Fruit fly (Drosophila melanogaster) Kc167 (cell line): Measurements from ENCODE around the gene CG11438.

Experiments used
- Myc ChIP-seq: fragments of >200 bp; optimal IDR thresholded peaks from 2 replicates; lab custom pipeline; 2017; ENCODE audit warnings: missing external identifiers
- Sin3A ChIP-seq: fragments of >200 bp; optimal IDR thresholded peaks from 2 replicates; lab custom pipeline; 2018; ENCODE audit warnings: missing external identifiers
- h ChIP-seq: fragments of >200 bp; optimal IDR thresholded peaks from 3 replicates; lab custom pipeline; 2018; ENCODE audit warnings: missing external identifiers
- insv ChIP-seq: fragments of >200 bp; optimal IDR thresholded peaks from 3 replicates; lab custom pipeline; 2018; ENCODE audit warnings: missing external identifiers
- psq ChIP-seq: fragments of >200 bp; optimal IDR thresholded peaks from 2 replicates; lab custom pipeline; 2017; ENCODE audit warnings: missing external identifiers
- ttk ChIP-seq: sonication (Bioruptor generic); optimal IDR thresholded peaks from 2 replicates; lab custom pipeline; 2017; ENCODE audit warnings: missing external identifiers

Gene CG11438

DNA sequence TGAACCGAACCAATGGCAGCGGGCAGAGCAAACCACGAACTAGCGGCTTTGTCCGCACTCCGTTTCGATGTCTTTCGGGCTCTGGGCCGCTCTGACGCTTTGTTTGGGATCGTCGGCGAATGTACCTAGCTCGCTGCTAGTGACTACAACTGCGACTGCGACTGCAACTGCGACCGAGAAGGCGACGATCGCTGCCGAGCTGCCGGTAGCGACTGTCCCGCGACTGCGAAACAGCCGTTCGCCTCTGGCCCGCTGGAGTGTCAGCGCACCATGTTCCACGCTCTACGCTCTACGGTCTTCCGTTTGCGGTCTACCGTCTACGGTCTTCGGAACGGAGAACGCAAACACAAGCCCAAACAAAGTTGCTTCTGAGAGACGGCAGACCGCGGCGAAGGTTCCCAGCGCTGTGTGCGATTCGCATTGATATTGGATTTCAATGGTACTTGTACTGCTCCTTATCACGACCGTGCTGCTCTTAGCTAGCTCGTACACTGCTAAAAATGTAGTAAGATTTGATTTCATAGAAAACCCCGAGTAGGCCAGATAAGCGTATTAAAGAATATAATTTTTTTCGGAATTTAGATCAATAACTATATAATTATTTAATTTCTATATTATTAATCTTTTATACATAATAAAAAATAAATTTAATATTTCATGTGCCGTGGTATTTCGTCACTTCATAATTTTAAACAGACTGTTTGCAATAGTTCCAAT is 4.3 kb upstream of the CG11438 start, which contains the start of gene laza:
laza (minus strand) TSS at position 214 of the 717 bp plus-strand sequence.
- TF ChIP-seq ttk (lab: Kevin White, UChicago): no peak
- no peak for TF ChIP-seq h (lab: Kevin White, UChicago)
- no peak for TF ChIP-seq psq (lab: Kevin White, UChicago)
- TF ChIP-seq Myc (lab: Kevin White, UChicago): no peak
- TF ChIP-seq insv: no peak
- TF ChIP-seq Sin3A (lab: Kevin White, UChicago): no peak

DNA sequence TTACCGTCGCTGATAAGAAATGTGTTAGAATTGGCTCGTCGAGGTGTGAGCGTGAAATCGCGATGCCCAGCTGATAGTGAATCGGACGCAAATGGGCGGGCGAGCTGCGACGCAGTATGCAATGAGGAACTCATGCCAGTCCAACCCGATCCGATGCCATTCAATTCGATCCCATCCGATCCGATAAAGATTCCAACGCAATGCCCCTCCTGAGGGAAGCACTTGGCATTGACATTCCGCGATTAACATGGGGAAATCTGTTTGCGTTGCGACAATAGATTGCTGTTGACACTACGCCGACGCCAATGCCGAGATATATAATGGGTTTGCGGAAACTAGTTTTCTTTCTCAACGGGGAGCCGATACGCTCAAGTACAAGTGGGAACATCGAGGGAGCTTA is 2.0 kb upstream of the CG11438 start:
- TF ChIP-seq insv (no peak), ttk (lab: Kevin White, UChicago) (no peak), Sin3A (lab: Kevin White, UChicago) (no peak), h (lab: Kevin White, UChicago) (no peak), psq (lab: Kevin White, UChicago) (no peak), Myc (lab: Kevin White, UChicago) (no peak)

DNA sequence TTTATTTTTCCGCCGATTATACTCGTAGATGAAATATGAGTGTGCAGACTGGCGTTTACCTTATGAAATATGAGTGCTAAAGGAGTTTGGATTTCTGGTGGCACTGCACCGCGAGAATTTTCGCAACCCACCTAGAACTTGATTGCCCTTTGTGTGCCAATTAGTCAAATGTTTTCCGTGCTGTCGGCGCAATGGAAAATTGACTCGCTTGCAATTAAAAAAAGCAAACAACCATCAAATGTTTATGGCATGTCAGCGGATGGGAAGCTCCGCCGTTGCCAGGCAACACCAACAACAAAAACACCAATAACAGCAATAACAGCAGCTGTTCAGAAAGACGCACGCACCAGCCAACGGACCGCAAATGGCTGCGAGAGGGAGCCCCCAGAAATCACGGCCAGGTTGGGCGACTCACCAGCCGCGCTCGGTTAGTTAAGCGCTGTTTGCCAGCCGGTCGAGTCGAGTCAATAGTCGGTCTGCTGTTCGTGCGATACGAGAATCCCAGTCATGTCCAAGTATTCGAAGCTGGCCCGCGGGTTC is 1.1 kb downstream of the CG11438 start:
- TF ChIP-seq Myc (lab: Kevin White, UChicago): no peak
- no peak for TF ChIP-seq h (lab: Kevin White, UChicago)
- no peak for TF ChIP-seq Sin3A (lab: Kevin White, UChicago)
- no peak for TF ChIP-seq insv
- no peak for TF ChIP-seq psq (lab: Kevin White, UChicago)
- TF ChIP-seq ttk (lab: Kevin White, UChicago): no peak

DNA sequence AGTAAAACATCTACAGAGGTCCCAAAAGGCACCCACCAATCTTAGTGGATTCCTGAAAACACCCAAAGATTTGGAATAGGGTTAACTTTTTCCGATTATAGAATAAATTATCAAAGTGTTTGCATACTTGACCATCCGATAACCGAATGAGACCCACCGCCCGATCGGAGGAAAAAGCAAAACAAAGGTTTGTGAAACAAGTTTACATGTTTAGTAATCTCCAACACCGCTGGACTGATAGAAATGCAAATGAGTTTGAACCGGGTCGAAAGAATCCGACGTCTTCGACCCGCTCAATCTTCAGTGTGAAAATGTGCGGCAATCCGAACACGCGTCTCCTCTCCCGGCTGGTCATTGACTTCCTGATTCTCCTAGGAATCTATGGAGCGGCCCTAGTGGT is 3.1 kb downstream of the CG11438 start, which contains the start of gene CG11437:
CG11437 (plus strand) TSS at position 301 of the 400 bp plus-strand sequence.
- TF ChIP-seq insv (no peak), psq (lab: Kevin White, UChicago) (no peak), ttk (lab: Kevin White, UChicago) (no peak), h (lab: Kevin White, UChicago) (no peak), Myc (lab: Kevin White, UChicago) (no peak), Sin3A (lab: Kevin White, UChicago) (no peak)

DNA sequence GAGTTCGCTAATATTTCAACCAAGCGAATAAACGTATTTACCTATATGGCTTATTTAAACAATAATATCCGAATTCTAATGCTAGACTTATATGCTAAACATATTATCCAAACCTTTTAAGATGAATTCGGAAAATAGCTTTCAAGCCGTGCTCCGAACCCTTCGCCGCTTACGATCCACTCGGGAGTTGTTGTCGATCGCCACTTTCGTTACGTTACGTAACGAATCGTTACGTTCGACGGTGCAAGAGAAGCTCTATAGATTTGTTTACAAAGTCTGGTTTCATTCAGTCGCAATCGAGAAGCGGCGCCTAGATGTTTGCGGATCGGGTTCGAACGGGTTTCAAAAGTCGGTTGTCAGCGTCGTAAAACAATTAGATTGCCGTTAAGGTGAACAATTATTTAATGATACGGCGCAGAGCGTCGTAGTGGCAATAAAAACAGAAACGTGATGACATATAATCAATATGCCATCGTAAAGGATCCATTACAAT is 4.9 kb downstream of the CG11438 start, which contains the start of gene CG11426:
CG11426 (plus strand) TSS at position 258 of the 493 bp plus-strand sequence.
- no peak for TF ChIP-seq h (lab: Kevin White, UChicago)
- no peak for TF ChIP-seq ttk (lab: Kevin White, UChicago)
- TF ChIP-seq Myc (lab: Kevin White, UChicago): no peak
- TF ChIP-seq Sin3A (lab: Kevin White, UChicago): no peak
- TF ChIP-seq insv: no peak
- no peak for TF ChIP-seq psq (lab: Kevin White, UChicago)

DNA sequence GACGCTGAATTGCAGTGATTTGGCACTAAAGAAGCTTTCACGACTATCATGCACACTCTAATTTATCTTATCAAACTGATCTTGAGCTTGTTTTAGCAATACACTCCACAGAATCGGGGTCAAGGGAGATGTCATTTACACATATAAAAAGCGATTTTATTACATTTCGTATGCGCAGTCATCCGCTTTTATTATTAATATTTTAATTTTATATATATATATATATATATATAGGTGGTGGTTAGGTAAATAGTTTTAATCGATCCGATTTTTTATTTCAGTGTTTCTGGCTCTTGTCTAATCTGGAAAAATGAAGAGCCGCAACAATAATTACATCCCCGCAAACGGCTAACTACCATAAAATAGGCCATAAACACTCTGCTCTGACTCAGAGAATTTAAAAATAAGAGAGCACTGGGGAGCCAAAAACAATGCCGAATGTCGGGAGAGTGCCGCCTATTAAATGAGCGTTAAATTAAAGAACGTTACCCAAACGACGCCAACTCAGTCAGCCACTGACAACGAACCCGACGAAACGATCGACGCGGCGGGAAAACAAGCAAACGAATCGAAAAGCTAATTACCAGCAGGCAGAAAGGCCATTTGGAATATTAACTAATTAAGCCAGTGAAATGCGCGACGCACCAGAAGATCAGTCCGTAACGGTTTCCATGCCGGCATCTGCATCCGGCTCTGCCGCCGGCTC is 6.3 kb downstream of the CG11438 start:
- TF ChIP-seq h (lab: Kevin White, UChicago) (no peak), insv (no peak), psq (lab: Kevin White, UChicago) (no peak), ttk (lab: Kevin White, UChicago) (no peak), Sin3A (lab: Kevin White, UChicago) (no peak), Myc (lab: Kevin White, UChicago) (no peak)

DNA sequence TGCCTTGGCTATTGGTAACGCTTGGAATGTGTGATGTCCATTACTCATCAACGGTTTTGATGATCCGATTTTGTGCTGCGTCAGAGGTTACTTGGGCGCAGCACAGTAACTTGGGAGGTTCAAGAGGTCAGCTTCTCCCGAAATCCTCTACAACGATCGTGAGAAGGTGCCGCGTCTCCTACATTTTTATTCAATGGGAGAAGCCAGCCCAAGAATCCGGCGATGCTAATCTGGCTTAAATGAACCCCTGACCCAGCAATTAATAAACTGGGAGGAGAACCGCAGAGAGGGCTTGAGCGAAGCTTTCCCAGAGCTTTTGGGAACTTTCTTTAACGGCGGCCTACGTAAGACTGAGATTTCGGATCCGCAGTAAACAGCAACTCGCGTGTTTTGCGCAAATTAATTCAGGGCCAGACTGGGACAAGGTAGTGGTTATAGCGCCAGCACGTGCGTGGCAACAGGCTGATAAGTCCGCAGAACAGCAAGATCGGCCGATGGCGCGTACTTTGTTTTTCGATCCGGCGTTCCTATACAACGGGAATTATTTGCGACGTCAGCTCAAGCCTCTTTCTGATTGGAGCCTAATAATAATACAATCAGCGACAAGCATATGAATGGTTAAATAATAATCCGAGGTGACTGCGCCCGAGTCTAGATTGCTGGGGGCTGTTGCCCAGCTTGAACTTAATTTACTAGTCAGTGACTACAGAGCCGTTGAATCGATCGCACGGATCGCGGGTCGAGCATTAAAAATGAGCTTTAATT is 8.8 kb downstream of the CG11438 start, which contains the start of gene CG11425:
CG11425 (plus strand) TSS at position 715 of the 765 bp plus-strand sequence.
- no peak for TF ChIP-seq psq (lab: Kevin White, UChicago)
- no peak for TF ChIP-seq Sin3A (lab: Kevin White, UChicago)
- TF ChIP-seq h (lab: Kevin White, UChicago): no peak
- TF ChIP-seq ttk (lab: Kevin White, UChicago): no peak
- no peak for TF ChIP-seq insv
- TF ChIP-seq Myc (lab: Kevin White, UChicago): no peak

DNA sequence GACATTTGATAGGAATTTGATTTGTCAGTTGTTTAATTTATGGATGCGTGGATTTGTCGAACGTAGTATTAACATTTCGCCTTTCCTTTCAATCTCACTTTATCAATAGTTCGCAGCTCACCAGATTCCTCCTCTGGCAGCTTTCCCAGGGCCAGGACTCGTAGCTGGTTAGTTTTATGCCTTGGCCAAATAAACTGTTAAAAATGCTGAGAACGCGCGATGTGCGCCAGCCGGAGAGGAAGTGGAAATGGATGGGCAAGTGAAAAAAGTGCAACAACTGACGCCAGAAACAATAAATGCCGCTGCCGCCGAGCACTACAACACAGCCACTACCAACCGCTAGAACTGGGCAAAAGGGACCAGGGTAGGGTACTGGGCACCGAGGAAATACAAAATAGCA is 18.0 kb downstream of the CG11438 start:
- TF ChIP-seq ttk (lab: Kevin White, UChicago) (no peak), h (lab: Kevin White, UChicago) (no peak), psq (lab: Kevin White, UChicago) (no peak), Sin3A (lab: Kevin White, UChicago) (no peak), insv (no peak), Myc (lab: Kevin White, UChicago) (no peak)

DNA sequence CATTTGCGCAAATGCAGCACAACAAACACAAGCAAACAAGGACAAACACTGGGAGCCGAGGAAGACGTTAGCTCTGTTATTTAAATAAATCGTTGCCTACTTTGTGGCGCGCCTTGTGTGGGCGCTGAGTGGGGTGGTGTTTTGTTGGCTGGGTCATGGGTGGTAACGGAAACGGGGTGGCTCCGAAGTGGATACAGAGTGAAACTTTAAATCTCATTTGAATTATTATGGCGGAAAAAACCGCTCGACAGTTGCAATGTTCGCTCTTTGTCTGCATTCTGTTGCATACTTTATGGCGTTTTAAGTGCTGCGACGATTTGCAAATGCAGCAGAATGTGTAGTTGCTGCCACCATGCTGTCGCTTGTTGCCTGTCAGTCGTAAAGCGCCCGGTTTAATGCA is 32.2 kb downstream of the CG11438 start:
- TF ChIP-seq ttk (lab: Kevin White, UChicago): no peak
- TF ChIP-seq h (lab: Kevin White, UChicago): no peak
- TF ChIP-seq psq (lab: Kevin White, UChicago): no peak
- no peak for TF ChIP-seq Sin3A (lab: Kevin White, UChicago)
- TF ChIP-seq insv: no peak
- no peak for TF ChIP-seq Myc (lab: Kevin White, UChicago)

DNA sequence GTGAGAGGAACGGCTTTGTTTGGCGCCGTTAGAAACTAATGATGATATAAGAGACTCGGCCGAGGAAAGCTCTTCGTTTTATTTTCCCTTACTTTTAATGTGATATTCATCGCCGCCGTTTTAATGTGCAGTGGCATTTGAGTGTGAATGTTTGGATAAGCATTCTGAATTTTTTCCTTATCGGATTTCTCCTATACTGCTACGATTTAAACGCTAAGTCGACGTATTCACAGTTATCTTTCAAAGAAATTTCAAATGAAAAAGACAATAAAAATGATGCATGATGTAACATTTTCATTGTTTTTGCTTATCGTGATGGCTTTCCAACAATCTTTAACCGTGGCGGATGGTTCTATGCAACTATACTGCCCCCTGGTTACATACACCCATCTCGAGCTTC is 35.9 kb downstream of the CG11438 start, which contains the start of gene CG43312:
CG43312 (plus strand) TSS at position 301 of the 400 bp plus-strand sequence.
- TF ChIP-seq Myc (lab: Kevin White, UChicago) (no peak), Sin3A (lab: Kevin White, UChicago) (no peak), psq (lab: Kevin White, UChicago) (no peak), h (lab: Kevin White, UChicago) (no peak), insv (no peak), ttk (lab: Kevin White, UChicago) (no peak)
